Fruit fly (Drosophila melanogaster): ENCODE measurements around the gene CG34462.

dm6 chr3L:8371538-8371937 lies 43.2 kb downstream of the CG34462 start:
- TF ChIP-seq pad (GFP tag; optimal IDR thresholded peaks at IDR 0.05) (no peak), CG12768 (GFP tag; optimal IDR thresholded peaks at IDR 0.05) (no peak), CG11617 (GFP tag; optimal IDR thresholded peaks at IDR 0.05) (no peak), bab1 (GFP tag; optimal IDR thresholded peaks at IDR 0.05) (no peak), kay (GFP tag; ENCODE audit: borderline replicate concordance) (no peak), ovo (GFP tag; optimal IDR thresholded peaks at IDR 0.05) (no peak), CG7045 (GFP tag; optimal IDR thresholded peaks at IDR 0.05) (no peak), tj (GFP tag; optimal IDR thresholded peaks at IDR 0.05) (no peak), CG5204 (GFP tag; optimal IDR thresholded peaks at IDR 0.05) (no peak)
